Worm (Caenorhabditis elegans) whole organism, L2 larva: ENCODE measurements around the gene arx-6.

ENCODE experiments used
- elt-3 ChIP-seq: sonication (generic microtip); optimal IDR thresholded peaks from 2 replicates; lab custom pipeline; 2017; ENCODE audit warnings: missing biosample characterization, missing genetic modification characterization
- fos-1 ChIP-seq: fragments of 150-350 bp; optimal IDR thresholded peaks from 2 replicates; lab custom pipeline; 2014; ENCODE audit warnings: missing biosample characterization, missing genetic modification characterization
- mab-5 ChIP-seq: fragments of 150-350 bp; optimal IDR thresholded peaks from 2 replicates; lab custom pipeline; 2014; ENCODE audit warnings: missing biosample characterization, missing genetic modification characterization
- nhr-237 ChIP-seq: fragments of 150-350 bp; optimal IDR thresholded peaks from 2 replicates; lab custom pipeline; 2014; ENCODE audit warnings: missing biosample characterization, missing genetic modification characterization

DNA sequence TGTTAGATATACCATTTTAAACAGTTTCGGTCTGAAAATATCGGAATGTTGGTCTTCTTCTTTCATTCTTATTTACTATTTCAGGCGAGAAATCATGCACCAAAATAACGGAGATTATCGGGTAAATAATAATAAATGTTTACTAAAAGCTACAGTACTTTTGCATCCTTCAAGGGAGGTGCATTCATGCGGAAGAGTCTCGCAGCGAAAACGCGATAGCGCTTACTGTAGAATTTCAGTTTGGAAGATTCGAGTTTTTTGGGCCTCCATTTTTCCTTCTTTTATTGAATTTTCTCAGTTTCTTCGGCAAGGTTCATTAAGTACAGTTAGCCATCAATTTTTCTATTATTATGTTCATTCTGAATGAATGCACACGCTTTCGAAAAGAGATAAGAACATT is 22.3 kb upstream of the arx-6 start, which contains the start of gene C35D10.7:
- TF ChIP-seq elt-3 (tag; lab: Kevin White, UChicago) (no peak), mab-5 (tag; lab: Kevin White, UChicago) (no peak), fos-1 (no peak), nhr-237 (tag; lab: Kevin White, UChicago) (no peak)
